Fruit fly (Drosophila melanogaster): Measurements from ENCODE around the gene CG13615.

dm6 chr3R:24369268-24369667, 21.1 kb upstream of the CG13615 start, which contains the start of gene CG13614:
- TF ChIP-seq Six4 (GFP tag; optimal IDR thresholded peaks at IDR 0.05) (no peak), CG17612 (GFP tag; IDR thresholded peaks at IDR 0.05) (no peak), CG16813 (GFP tag; IDR thresholded peaks at IDR 0.05; ENCODE audit: partially characterized antibody) (no peak), CG7963 (GFP tag; IDR thresholded peaks at IDR 0.05; ENCODE audit: partially characterized antibody) (no peak)
